Worm (Caenorhabditis elegans): ENCODE results near the gene R12B2.2.

The R12B2.2 gene

ce11 chrIII:5853240-5853639, 46.4 kb downstream of the R12B2.2 start, which contains the start of gene ddx-23:
TSS of gene ddx-23 (minus strand) at chrIII:5853269.
- peak; percentile 26 for TF ChIP-seq tbx-2 (tag; optimal IDR thresholded peaks at IDR 0.05)
- peak; percentile 30 for TF ChIP-seq nhr-43 (tag; optimal IDR thresholded peaks at IDR 0.05; ENCODE audit: poor library complexity, severe bottlenecking)
- TF ChIP-seq ama-1 (optimal IDR thresholded peaks at IDR 0.05), result peak; percentile 79
- TF ChIP-seq lsy-12 (tag; optimal IDR thresholded peaks at IDR 0.05), result no peak
- TF ChIP-seq pha-4 (tag; optimal IDR thresholded peaks at IDR 0.05), result peak; percentile 45
- TF ChIP-seq elt-3 (tag; optimal IDR thresholded peaks at IDR 0.05), result no peak
- TF ChIP-seq nfya-1 (tag; optimal IDR thresholded peaks at IDR 0.05; ENCODE audit: insufficient read depth), result peak; percentile 35
- TF ChIP-seq nhr-76 (tag; optimal IDR thresholded peaks at IDR 0.05), result no peak
- TF ChIP-seq R02D3.7 (tag; optimal IDR thresholded peaks at IDR 0.05), result no peak
- TF ChIP-seq zag-1 (tag; optimal IDR thresholded peaks at IDR 0.05), result no peak
- peak; percentile 38 for TF ChIP-seq elt-2 (tag; optimal IDR thresholded peaks at IDR 0.05)
- no peak for TF ChIP-seq ztf-4 (tag; optimal IDR thresholded peaks at IDR 0.05)
- no peak for TF ChIP-seq ceh-16 (tag; optimal IDR thresholded peaks at IDR 0.05)
- TF ChIP-seq lin-15B (tag; optimal IDR thresholded peaks at IDR 0.05), result peak; percentile 0
- no peak for TF ChIP-seq jun-1 (tag; optimal IDR thresholded peaks at IDR 0.05)
- no peak for TF ChIP-seq nhr-67 (tag; optimal IDR thresholded peaks at IDR 0.05)

ce11 chrIII:5855637-5856179, 48.9 kb downstream of the R12B2.2 start, which contains the start of the genes cct-6 and alh-9:
TSS of gene cct-6 (minus strand) at chrIII:5855687.
TSS of gene alh-9 (plus strand) at chrIII:5856018.
- TF ChIP-seq nhr-28 (tag; optimal IDR thresholded peaks at IDR 0.05), result no peak
- TF ChIP-seq ama-1 (optimal IDR thresholded peaks at IDR 0.05), result peak; percentile 82
- peak; percentile 79 for TF ChIP-seq nhr-23 (tag; optimal IDR thresholded peaks at IDR 0.05)
- TF ChIP-seq snpc-4 (tag; optimal IDR thresholded peaks at IDR 0.05), result peak; percentile 70
- peak; percentile 7 for TF ChIP-seq egl-27 (tag; optimal IDR thresholded peaks at IDR 0.05)
- TF ChIP-seq lin-39 (tag; optimal IDR thresholded peaks at IDR 0.05), result peak; percentile 88
- peak; percentile 6 for TF ChIP-seq nhr-43 (tag; optimal IDR thresholded peaks at IDR 0.05; ENCODE audit: poor library complexity, severe bottlenecking)
- TF ChIP-seq pha-4 (tag; optimal IDR thresholded peaks at IDR 0.05), result peak; percentile 99
- TF ChIP-seq elt-1 (tag; optimal IDR thresholded peaks at IDR 0.05), result peak; percentile 10
- peak; percentile 87 for TF ChIP-seq lin-15B (tag; optimal IDR thresholded peaks at IDR 0.05)
- peak; percentile 33 for TF ChIP-seq hmg-11 (tag; optimal IDR thresholded peaks at IDR 0.05)
- peak; percentile 42 for TF ChIP-seq elt-2 (tag; optimal IDR thresholded peaks at IDR 0.05)
- no peak for TF ChIP-seq eor-1 (tag; optimal IDR thresholded peaks at IDR 0.05)
- no peak for TF ChIP-seq ztf-11 (tag; optimal IDR thresholded peaks at IDR 0.05)
- no peak for TF ChIP-seq unc-39 (tag; optimal IDR thresholded peaks at IDR 0.05)
- no peak for TF ChIP-seq unc-62 (GFP tag; optimal IDR thresholded peaks at IDR 0.05)
- peak; percentile 89 for TF ChIP-seq nfya-1 (tag; optimal IDR thresholded peaks at IDR 0.05; ENCODE audit: insufficient read depth)
- peak; percentile 71 for TF ChIP-seq nhr-25 (tag; optimal IDR thresholded peaks at IDR 0.05)
- no peak for TF ChIP-seq nhr-77 (tag; optimal IDR thresholded peaks at IDR 0.05)
- TF ChIP-seq nhr-76 (tag; optimal IDR thresholded peaks at IDR 0.05), result no peak
- TF ChIP-seq pqm-1 (tag; optimal IDR thresholded peaks at IDR 0.05), result peak; percentile 48
- peak; percentile 94 for TF ChIP-seq R02D3.7 (tag; optimal IDR thresholded peaks at IDR 0.05)
- TF ChIP-seq elt-3 (tag; optimal IDR thresholded peaks at IDR 0.05), result no peak
- peak; percentile 10 for TF ChIP-seq fkh-10 (GFP tag; optimal IDR thresholded peaks at IDR 0.05)
- TF ChIP-seq egl-5 (tag; optimal IDR thresholded peaks at IDR 0.05), result peak; percentile 97
- no peak for TF ChIP-seq nhr-11 (tag; optimal IDR thresholded peaks at IDR 0.05)
- TF ChIP-seq jun-1 (tag; optimal IDR thresholded peaks at IDR 0.05), result peak; percentile 24
